Fruit fly (Drosophila melanogaster) whole organism, embryonic: ENCODE results near the gene CG5043.

ENCODE experiments used
- ATbp ChIP-seq: fragments of 200-800 bp; sonication (Bioruptor generic); optimal IDR thresholded peaks from 2 replicates; lab custom pipeline; 2017; ENCODE audit warnings: missing biosample characterization, mild to moderate bottlenecking, missing genetic modification characterization, missing genetic modification reagents
- Blimp-1 ChIP-seq: fragments of 200-800 bp; sonication (Bioruptor generic); optimal IDR thresholded peaks from 3 replicates; lab custom pipeline; 2018; ENCODE audit warnings: missing biosample characterization, missing genetic modification characterization, mild to moderate bottlenecking, moderate library complexity, missing genetic modification reagents
- CG10267 ChIP-seq: fragments of 200-800 bp; sonication (Bioruptor generic); optimal IDR thresholded peaks from 2 replicates; lab custom pipeline; 2018; ENCODE audit warnings: missing biosample characterization, mild to moderate bottlenecking, missing genetic modification characterization, moderate library complexity
- CG11504 ChIP-seq: fragments of 200-800 bp; sonication (Bioruptor generic); optimal IDR thresholded peaks from 3 replicates; lab custom pipeline; 2019; ENCODE audit warnings: missing biosample characterization, mild to moderate bottlenecking, missing genetic modification characterization, moderate library complexity
- CG1233 ChIP-seq: fragments of 200-800 bp; sonication (Bioruptor generic); optimal IDR thresholded peaks from 4 replicates; lab custom pipeline; 2018; ENCODE audit warnings: missing biosample characterization, mild to moderate bottlenecking, missing genetic modification characterization
- CG12659 ChIP-seq: fragments of 200-800 bp; sonication (Bioruptor generic); optimal IDR thresholded peaks from 3 replicates; lab custom pipeline; 2017; ENCODE audit warnings: mild to moderate bottlenecking, missing biosample characterization, missing genetic modification reagents, missing genetic modification characterization
- CG12769 ChIP-seq: fragments of 200-800 bp; sonication (Bioruptor generic); optimal IDR thresholded peaks from 2 replicates; lab custom pipeline; 2019; ENCODE audit warnings: missing biosample characterization, mild to moderate bottlenecking, missing genetic modification characterization, moderate library complexity
- CG13296 ChIP-seq: fragments of 200-800 bp; sonication (Bioruptor generic); optimal IDR thresholded peaks from 3 replicates; lab custom pipeline; 2018; ENCODE audit warnings: missing biosample characterization, mild to moderate bottlenecking, missing genetic modification characterization
- CG13624 ChIP-seq: fragments of 200-800 bp; sonication (Bioruptor generic); optimal IDR thresholded peaks from 2 replicates; lab custom pipeline; 2016; ENCODE audit warnings: missing biosample characterization, missing genetic modification characterization
- CG14965 ChIP-seq: fragments of 200-800 bp; sonication (Bioruptor generic); optimal IDR thresholded peaks from 2 replicates; lab custom pipeline; 2016; ENCODE audit warnings: missing biosample characterization, missing genetic modification characterization, borderline replicate concordance
- CG1529 ChIP-seq: fragments of 200-800 bp; sonication (Bioruptor generic); optimal IDR thresholded peaks from 3 replicates; lab custom pipeline; 2018; ENCODE audit warnings: missing biosample characterization, missing genetic modification characterization
- CG1603 ChIP-seq: fragments of 200-800 bp; sonication (Bioruptor generic); optimal IDR thresholded peaks from 2 replicates; lab custom pipeline; 2019; ENCODE audit warnings: missing biosample characterization, mild to moderate bottlenecking, missing genetic modification characterization, moderate library complexity
- CG17568 ChIP-seq: fragments of 200-800 bp; sonication (Bioruptor generic); optimal IDR thresholded peaks from 2 replicates; lab custom pipeline; 2018; ENCODE audit warnings: missing biosample characterization, mild to moderate bottlenecking, missing genetic modification characterization, moderate library complexity
- CG1792 ChIP-seq: fragments of 200-800 bp; sonication (Bioruptor generic); optimal IDR thresholded peaks from 2 replicates; lab custom pipeline; 2016; ENCODE audit warnings: missing biosample characterization, missing genetic modification characterization
- CG30403 ChIP-seq: fragments of 200-800 bp; sonication (Bioruptor generic); optimal IDR thresholded peaks from 3 replicates; lab custom pipeline; 2016; ENCODE audit warnings: missing biosample characterization, missing genetic modification characterization
- CG31441 ChIP-seq: fragments of 200-800 bp; sonication (Bioruptor generic); IDR thresholded peaks from 2 replicates; pipeline ENCODE4 v1.3.6; 2022; ENCODE audit warnings: missing biosample characterization, missing genetic modification characterization
- CG34376 ChIP-seq: fragments of 200-800 bp; sonication (Bioruptor generic); optimal IDR thresholded peaks from 2 replicates; lab custom pipeline; 2018; ENCODE audit warnings: missing biosample characterization, mild to moderate bottlenecking, missing genetic modification characterization
- CG4617 ChIP-seq: fragments of 200-800 bp; sonication (Bioruptor generic); optimal IDR thresholded peaks from 3 replicates; lab custom pipeline; 2016; ENCODE audit warnings: missing biosample characterization, missing genetic modification characterization, borderline replicate concordance
- CG6765 ChIP-seq: fragments of 200-800 bp; sonication (Bioruptor generic); optimal IDR thresholded peaks from 3 replicates; lab custom pipeline; 2017; ENCODE audit warnings: missing biosample characterization, mild to moderate bottlenecking, missing genetic modification characterization
- CG7928 ChIP-seq: fragments of 200-800 bp; sonication (Bioruptor generic); optimal IDR thresholded peaks from 2 replicates; lab custom pipeline; 2017; ENCODE audit warnings: missing biosample characterization, mild to moderate bottlenecking, missing genetic modification characterization
- CrebB ChIP-seq: fragments of 200-800 bp; sonication (Bioruptor generic); optimal IDR thresholded peaks from 3 replicates; lab custom pipeline; 2018; ENCODE audit warnings: missing biosample characterization, mild to moderate bottlenecking, missing genetic modification characterization
- Fer1 ChIP-seq: fragments of 200-800 bp; sonication (Bioruptor generic); optimal IDR thresholded peaks from 2 replicates; lab custom pipeline; 2017; ENCODE audit warnings: missing biosample characterization, mild to moderate bottlenecking, missing genetic modification characterization
- Hey ChIP-seq: fragments of 200-800 bp; sonication (Bioruptor generic); optimal IDR thresholded peaks from 3 replicates; lab custom pipeline; 2018; ENCODE audit warnings: missing biosample characterization, mild to moderate bottlenecking, missing genetic modification characterization
- Nf-YA ChIP-seq: fragments of 200-800 bp; sonication (Bioruptor generic); IDR thresholded peaks from 2 replicates; pipeline ENCODE4 v1.3.6; 2022; ENCODE audit warnings: missing biosample characterization, missing genetic modification characterization
- Side ChIP-seq: fragments of 200-800 bp; sonication (Bioruptor generic); optimal IDR thresholded peaks from 2 replicates; lab custom pipeline; 2016; ENCODE audit warnings: missing biosample characterization, missing genetic modification characterization
- Sox102F ChIP-seq: fragments of 200-800 bp; sonication (Bioruptor generic); optimal IDR thresholded peaks from 2 replicates; lab custom pipeline; 2018; ENCODE audit warnings: missing biosample characterization, mild to moderate bottlenecking, missing genetic modification characterization, moderate library complexity
- caup ChIP-seq: fragments of 200-800 bp; sonication (Bioruptor generic); optimal IDR thresholded peaks from 3 replicates; lab custom pipeline; 2017; ENCODE audit warnings: missing biosample characterization, mild to moderate bottlenecking, missing genetic modification characterization, moderate library complexity; ENCODE audit not compliant: severe bottlenecking
- chif ChIP-seq, 2 experiments: fragments of 200-800 bp; sonication (Bioruptor generic); optimal IDR thresholded peaks; 3 replicates each; lab custom pipeline; 2016; ENCODE audit warnings: missing biosample characterization in 2 of 2, missing genetic modification characterization in 2 of 2
- chm ChIP-seq: fragments of 200-800 bp; sonication (Bioruptor generic); IDR thresholded peaks from 2 replicates; pipeline ENCODE4 v1.3.6; 2022; ENCODE audit warnings: missing biosample characterization, missing genetic modification characterization
- crp ChIP-seq, 2 experiments: fragments of 200-800 bp; sonication (Bioruptor generic); optimal IDR thresholded peaks; 2 replicates in 1 of 2; 3 replicates in 1 of 2; lab custom pipeline; 2017; ENCODE audit warnings: missing biosample characterization in 2 of 2, missing genetic modification characterization in 2 of 2, mild to moderate bottlenecking in 1 of 2, moderate library complexity in 1 of 2
- cwo ChIP-seq: fragments of 200-800 bp; sonication (Bioruptor generic); optimal IDR thresholded peaks from 3 replicates; lab custom pipeline; 2017; ENCODE audit warnings: missing biosample characterization, missing genetic modification characterization, mild to moderate bottlenecking, moderate library complexity, missing genetic modification reagents
- dpn ChIP-seq, 2 experiments: fragments of 200-800 bp; sonication (Bioruptor generic); optimal IDR thresholded peaks; 3 replicates each; lab custom pipeline; 2016; ENCODE audit warnings: missing biosample characterization in 2 of 2, missing genetic modification characterization in 2 of 2
- eve ChIP-seq, 2 experiments: fragments of >200 bp; optimal IDR thresholded peaks; 2 replicates each; lab custom pipeline; 2017; ENCODE audit warnings: missing biosample characterization in 2 of 2, missing genetic modification characterization in 2 of 2
- fd102C ChIP-seq: fragments of 200-800 bp; sonication (Bioruptor generic); optimal IDR thresholded peaks from 2 replicates; lab custom pipeline; 2018; ENCODE audit warnings: missing biosample characterization, mild to moderate bottlenecking, missing genetic modification characterization, moderate library complexity
- gro ChIP-seq: fragments of 200-800 bp; sonication (Bioruptor generic); optimal IDR thresholded peaks from 2 replicates; lab custom pipeline; 2016; ENCODE audit warnings: missing biosample characterization, missing genetic modification characterization
- hbn ChIP-seq: fragments of 200-800 bp; sonication (Bioruptor generic); IDR thresholded peaks from 2 replicates; pipeline ENCODE4 v1.3.6; 2022; ENCODE audit warnings: missing biosample characterization, missing genetic modification characterization; ENCODE audit not compliant: partially characterized antibody
- hkb ChIP-seq, 2 experiments: fragments of 200-800 bp in 1 of 2; fragments of >200 bp in 1 of 2; sonication (Bioruptor generic) in 1 of 2; IDR thresholded peaks in 1 of 2; optimal IDR thresholded peaks in 1 of 2; 2 replicates each; pipeline versions ENCODE4 v1.3.6 to Lab custom; 2017 to 2022; ENCODE audit warnings: missing biosample characterization in 1 of 2, missing genetic modification characterization in 1 of 2
- insv ChIP-seq, 2 experiments: fragments of 200-800 bp; sonication (Bioruptor generic); optimal IDR thresholded peaks; 3 replicates each; lab custom pipeline; 2016 to 2018; ENCODE audit warnings: missing biosample characterization in 2 of 2, missing genetic modification characterization in 2 of 2
- pan ChIP-seq, 4 experiments: fragments of >200 bp in 3 of 4; fragments of 200-800 bp in 1 of 4; sonication (Bioruptor generic) in 1 of 4; optimal IDR thresholded peaks in 3 of 4; IDR thresholded peaks in 1 of 4; 2 replicates each; pipeline versions ENCODE4 v1.3.6 to Lab custom; 2017 to 2022; ENCODE audit warnings: missing biosample characterization in 2 of 4, missing genetic modification characterization in 2 of 4, mixed read lengths in 1 of 4
- salm ChIP-seq: fragments of 200-800 bp; sonication (Bioruptor generic); optimal IDR thresholded peaks from 2 replicates; lab custom pipeline; 2018; ENCODE audit warnings: missing biosample characterization, mild to moderate bottlenecking, missing genetic modification characterization
- schlank ChIP-seq: fragments of 200-800 bp; sonication (Bioruptor generic); optimal IDR thresholded peaks from 2 replicates; lab custom pipeline; 2018; ENCODE audit warnings: missing biosample characterization, mild to moderate bottlenecking, missing genetic modification characterization
- sd ChIP-seq: fragments of 200-800 bp; sonication (Bioruptor generic); optimal IDR thresholded peaks from 3 replicates; lab custom pipeline; 2018; ENCODE audit warnings: missing biosample characterization, mild to moderate bottlenecking, missing genetic modification characterization, moderate library complexity
- sens ChIP-seq: fragments of 200-800 bp; sonication (Bioruptor generic); peaks from one replicate; lab custom pipeline; 2016; ENCODE audit warnings: missing biosample characterization, missing genetic modification characterization
- shn ChIP-seq: fragments of 200-800 bp; sonication (Bioruptor generic); optimal IDR thresholded peaks from 3 replicates; lab custom pipeline; 2016; ENCODE audit warnings: missing biosample characterization, missing genetic modification characterization
- stwl ChIP-seq: fragments of 200-800 bp; sonication (Bioruptor generic); optimal IDR thresholded peaks from 3 replicates; lab custom pipeline; 2018; ENCODE audit warnings: missing biosample characterization, mild to moderate bottlenecking, missing genetic modification characterization, moderate library complexity
- tio ChIP-seq: fragments of 200-800 bp; sonication (Bioruptor generic); optimal IDR thresholded peaks from 2 replicates; lab custom pipeline; 2017; ENCODE audit warnings: missing biosample characterization, missing genetic modification characterization, inconsistent platforms
- vfl ChIP-seq: fragments of 200-800 bp; sonication (Bioruptor generic); optimal IDR thresholded peaks from 2 replicates; lab custom pipeline; 2016; ENCODE audit warnings: missing biosample characterization, missing genetic modification characterization

Gene CG5043

DNA sequence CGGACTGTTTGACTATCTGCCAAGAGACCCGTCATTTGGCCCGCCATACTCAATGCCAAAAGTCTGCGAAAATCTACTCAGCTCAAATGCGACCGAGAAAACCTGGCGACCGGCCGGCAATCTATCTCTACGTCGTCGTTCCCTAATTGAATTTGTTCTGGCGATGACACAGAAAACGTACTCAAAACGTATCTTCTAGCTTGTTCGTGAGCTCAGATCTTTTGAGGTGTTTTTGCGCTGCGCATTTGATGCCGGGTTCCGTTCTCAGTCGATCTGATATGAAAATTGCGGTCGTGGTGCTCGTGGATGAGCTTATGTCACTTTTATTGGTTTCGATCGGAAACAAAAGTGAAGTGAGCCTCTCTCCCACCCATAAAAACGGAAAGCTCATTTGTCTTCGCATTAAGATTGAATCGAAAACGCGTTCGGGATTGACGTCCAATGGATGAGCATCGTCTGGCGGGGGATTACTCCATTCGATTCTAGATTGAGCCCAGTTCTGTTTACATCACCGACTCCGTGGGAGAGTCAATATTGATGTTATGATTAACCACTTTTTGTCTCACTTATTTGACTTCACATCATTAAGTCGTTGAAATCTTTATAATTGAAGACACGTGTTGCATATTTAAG, 45.8 kb upstream of the CG5043 start (continued):
- TF ChIP-seq Hey (tag; lab: Kevin White, UChicago) (peak; percentile 7), eve (GFP tag; optimal IDR thresholded peaks at IDR 0.05; lab: Kevin White, UChicago) (no peak), CrebB (tag; lab: Kevin White, UChicago) (peak; percentile 3), sens (peak; percentile 71), stwl (tag; lab: Kevin White, UChicago) (no peak), CG1233 (GFP tag; lab: Kevin White, UChicago) (peak; percentile 29), insv (GFP tag; optimal IDR thresholded peaks at IDR 0.05; lab: Kevin White, UChicago) (no peak), CG13296 (peak; percentile 34), caup (peak; percentile 64), sd (tag; lab: Kevin White, UChicago) (no peak), CG13624 (peak; percentile 14), CG30403 (no peak), Side (GFP tag; lab: Kevin White, UChicago) (no peak), Sox102F (GFP tag; lab: Kevin White, UChicago) (peak; percentile 11), hkb (optimal IDR thresholded peaks at IDR 0.05; lab: Kevin White, UChicago) (no peak), hkb (GFP tag; IDR thresholded peaks at IDR 0.05; lab: Robert Waterston, UW) (0 out of 2 replicates have a peak, but pooled peaks have one; percentile 19), CG7928 (GFP tag; lab: Kevin White, UChicago) (no peak), CG17568 (GFP tag; lab: Kevin White, UChicago) (peak; percentile 7), shn (GFP tag; lab: Kevin White, UChicago) (no peak), chm (GFP tag; lab: Robert Waterston, UW) (no peak), CG1603 (tag; lab: Kevin White, UChicago) (no peak), CG31441 (GFP tag; lab: Robert Waterston, UW) (no peak), CG11504 (peak; percentile 18), schlank (tag; lab: Kevin White, UChicago) (peak; percentile 77), chif (GFP tag; optimal IDR thresholded peaks at IDR 0.05; lab: Kevin White, UChicago) (no peak), CG12769 (peak; percentile 54), cwo (GFP tag; lab: Kevin White, UChicago) (peak; percentile 20), dpn (GFP tag; optimal IDR thresholded peaks at IDR 0.05; lab: Kevin White, UChicago) (peak in 1 of 2 experiments; percentile 12), CG4617 (GFP tag; lab: Kevin White, UChicago) (no peak), fd102C (GFP tag; lab: Kevin White, UChicago) (no peak), Blimp-1 (peak; percentile 6), salm (tag; lab: Kevin White, UChicago) (no peak), gro (GFP tag; lab: Kevin White, UChicago) (peak; percentile 16), Fer1 (GFP tag; lab: Kevin White, UChicago) (peak; percentile 18), CG10267 (tag; lab: Kevin White, UChicago) (no peak), CG12659 (GFP tag; lab: Kevin White, UChicago) (peak; percentile 13), tio (GFP tag; lab: Kevin White, UChicago) (no peak), Nf-YA (GFP tag; lab: Robert Waterston, UW) (no peak), crp (GFP tag; optimal IDR thresholded peaks at IDR 0.05; lab: Kevin White, UChicago) (no peak), CG1792 (GFP tag; lab: Kevin White, UChicago) (peak; percentile 5), ATbp (GFP tag; lab: Kevin White, UChicago) (peak; percentile 27), vfl (GFP tag; lab: Kevin White, UChicago) (no peak), CG34376 (GFP tag; lab: Kevin White, UChicago) (peak; percentile 55), hbn (GFP tag; lab: Robert Waterston, UW) (no peak), pan (optimal IDR thresholded peaks at IDR 0.05; lab: Kevin White, UChicago) (no peak), pan (GFP tag; optimal IDR thresholded peaks at IDR 0.05 in 1 of 2, IDR thresholded peaks at IDR 0.05 in 1 of 2) (no peak), CG6765 (GFP tag; lab: Kevin White, UChicago) (peak; percentile 19), CG1529 (GFP tag; lab: Kevin White, UChicago) (no peak), CG14965 (GFP tag; lab: Kevin White, UChicago) (no peak)
